Worm (Caenorhabditis elegans) whole organism, mixed stage, embryonic: ENCODE data around the gene his-8.
"Not testable (repeated sequence)": the region's sequence is repeated elsewhere in the genome, so short reads cannot be mapped to it uniquely, and the experiment has no call there.

Source experiments
- M03D4.4 ChIP-seq: sonication (generic microtip); optimal IDR thresholded peaks from 2 replicates; lab custom pipeline; 2017; ENCODE audit warnings: mild to moderate bottlenecking, missing genetic modification characterization, missing compliant biosample characterization
- ceh-83 ChIP-seq: fragments of 200-800 bp; sonication (Bioruptor generic); optimal IDR thresholded peaks from 2 replicates; lab custom pipeline; 2018; ENCODE audit warnings: mild to moderate bottlenecking, missing genetic modification characterization, missing compliant biosample characterization
- elt-1 ChIP-seq: sonication (generic microtip); optimal IDR thresholded peaks from 2 replicates; lab custom pipeline; 2017; ENCODE audit warnings: missing genetic modification characterization, mild to moderate bottlenecking, missing compliant biosample characterization, antibody characterized with exemption, moderate library complexity, borderline replicate concordance; ENCODE audit not compliant: insufficient read depth
- mab-5 ChIP-seq: fragments of 150-350 bp; optimal IDR thresholded peaks from 2 replicates; lab custom pipeline; 2014; ENCODE audit warnings: missing biosample characterization, missing genetic modification characterization
- mep-1 ChIP-seq: fragments of 150-350 bp; optimal IDR thresholded peaks from 2 replicates; lab custom pipeline; 2017; ENCODE audit warnings: missing biosample characterization, missing genetic modification reagents, missing genetic modification characterization, inconsistent platforms
- nhr-2 ChIP-seq: fragments of 150-350 bp; optimal IDR thresholded peaks from 2 replicates; lab custom pipeline; 2014; ENCODE audit warnings: missing biosample characterization, missing genetic modification characterization
- nhr-28 ChIP-seq: fragments of 150-350 bp; optimal IDR thresholded peaks from 2 replicates; lab custom pipeline; 2014; ENCODE audit warnings: missing biosample characterization, missing genetic modification characterization
- pha-4 ChIP-seq: fragments of 150-350 bp; optimal IDR thresholded peaks from 2 replicates; lab custom pipeline; 2018; ENCODE audit warnings: missing biosample characterization, missing genetic modification reagents, missing genetic modification characterization
- snpc-4 ChIP-seq: fragments of 150-350 bp; optimal IDR thresholded peaks from 2 replicates; lab custom pipeline; 2014; ENCODE audit warnings: missing biosample characterization, missing genetic modification characterization
- unc-120 ChIP-seq: sonication (generic microtip); optimal IDR thresholded peaks from 2 replicates; lab custom pipeline; 2017; ENCODE audit warnings: missing genetic modification characterization, missing compliant biosample characterization; ENCODE audit not compliant: poor library complexity, severe bottlenecking
- unc-62 ChIP-seq: fragments of 150-350 bp; optimal IDR thresholded peaks from 2 replicates; lab custom pipeline; 2014; ENCODE audit warnings: missing biosample characterization, missing genetic modification reagents, missing genetic modification characterization
- ztf-11 ChIP-seq: fragments of 150-350 bp; optimal IDR thresholded peaks from 2 replicates; lab custom pipeline; 2014; ENCODE audit warnings: missing biosample characterization, missing genetic modification characterization

- TF ChIP-seq pha-4 (tag; lab: Kevin White, UChicago); elt-1; M03D4.4 (tag; lab: Kevin White, UChicago); nhr-2; nhr-28 (tag; lab: Kevin White, UChicago); mab-5 (tag; lab: Kevin White, UChicago); ztf-11 (tag; lab: Kevin White, UChicago); unc-62 (GFP tag; lab: Kevin White, UChicago); unc-120; mep-1 (tag; lab: Kevin White, UChicago); ceh-83 (GFP tag; lab: Kevin White, UChicago); snpc-4 (tag; lab: Kevin White, UChicago): not testable (repeated sequence)
Measured at ce11 chrV:8533067-8533466, at the start of gene his-8, which contains the start of gene his-7.
